Worm (Caenorhabditis elegans) whole organism, late embryonic: ENCODE results near the gene gld-3.

ENCODE experiments used
- pha-4 ChIP-seq: fragments of 150-350 bp; optimal IDR thresholded peaks from 2 replicates; lab custom pipeline; 2018; ENCODE audit warnings: missing biosample characterization, missing genetic modification reagents, missing genetic modification characterization
- syd-9 ChIP-seq: sonication (generic microtip); optimal IDR thresholded peaks from 2 replicates; lab custom pipeline; 2016; ENCODE audit warnings: mild to moderate bottlenecking, missing genetic modification characterization, moderate library complexity, missing compliant biosample characterization

DNA sequence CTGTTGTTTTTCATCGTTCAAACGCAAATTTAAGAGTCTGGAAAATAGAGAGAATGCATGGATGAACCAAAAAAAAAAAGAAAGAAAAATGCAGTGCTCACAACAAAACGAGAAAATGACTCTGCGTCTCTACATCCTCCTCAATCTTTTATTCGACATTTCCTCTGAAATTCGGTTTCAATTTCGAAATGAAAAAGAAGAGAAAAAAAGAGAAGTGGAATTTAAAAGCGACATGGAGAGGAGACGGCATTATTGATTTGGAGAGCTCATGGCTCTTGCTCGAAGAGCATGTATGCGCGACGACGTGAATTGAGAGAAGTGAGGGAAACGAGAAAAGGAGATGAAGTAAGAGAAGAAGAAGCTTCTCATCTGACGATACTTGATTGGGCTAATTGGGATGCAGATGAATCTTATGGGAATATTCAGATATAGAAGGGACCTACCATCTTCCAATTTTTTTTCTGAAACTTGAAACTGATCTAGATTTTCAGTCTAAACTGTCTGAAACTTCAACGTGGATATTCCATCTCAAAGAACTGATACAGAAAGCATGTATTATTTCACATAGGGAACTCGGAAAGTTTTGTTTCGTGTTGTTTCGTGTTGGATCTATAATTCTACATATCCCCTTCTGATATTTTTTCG, 21.3 kb upstream of the gld-3 start:
- TF ChIP-seq syd-9 (tag; lab: Kevin White, UChicago) (no peak), pha-4 (tag; lab: Kevin White, UChicago) (no peak)
